Worm (Caenorhabditis elegans): ENCODE results near the gene F37H8.6.

F37H8.6 gene

ce11 chrII:11177376-11177775 is at the start of gene F37H8.6:
Gene F37H8.6 (minus strand): TSS chrII:11177476.
- TF ChIP-seq flt-1 (GFP tag; IDR thresholded peaks at IDR 0.05) (no peak), T22C8.4 (GFP tag; IDR thresholded peaks at IDR 0.05) (no peak), med-1 (GFP tag; optimal IDR thresholded peaks at IDR 0.05; ENCODE audit: insufficient read depth) (no peak), ztf-29 (GFP tag; IDR thresholded peaks at IDR 0.05) (no peak), tab-1 (GFP tag; IDR thresholded peaks at IDR 0.05) (no peak), klf-2 (GFP tag; conservative IDR thresholded peaks at IDR 0.05) (no peak), cog-1 (tag; optimal IDR thresholded peaks at IDR 0.05) (no peak), ref-1 (GFP tag; conservative IDR thresholded peaks at IDR 0.05) (no peak)

DNA sequence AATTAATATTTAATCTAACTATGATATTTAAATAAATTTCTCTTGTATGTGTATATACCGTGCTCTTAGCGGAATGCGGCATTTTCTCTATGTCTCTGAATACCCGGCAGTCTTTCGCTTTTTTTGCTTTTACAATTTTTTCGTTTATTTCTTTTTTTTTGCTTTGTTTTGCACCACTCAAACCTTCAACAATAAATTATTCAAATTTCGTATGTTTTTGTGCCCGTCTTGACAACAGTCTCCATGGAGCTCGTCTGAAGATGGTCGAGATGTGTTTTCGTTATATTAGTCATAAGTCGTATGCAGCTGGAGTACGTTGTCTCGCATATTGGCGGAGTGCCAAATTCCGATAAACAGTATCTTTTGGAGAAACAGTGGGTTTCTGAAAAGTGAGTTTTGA is 49.1 kb upstream of the F37H8.6 start, which contains the start of gene T06D8.2:
TSS of gene T06D8.2 (plus strand) at position 301 of the 400 bp plus-strand sequence.
- no peak for TF ChIP-seq cog-1 (tag; optimal IDR thresholded peaks at IDR 0.05)
- no peak for TF ChIP-seq flt-1 (GFP tag; IDR thresholded peaks at IDR 0.05)
- no peak for TF ChIP-seq ztf-23 (GFP tag; IDR thresholded peaks at IDR 0.05)
- no peak for TF ChIP-seq med-1 (GFP tag; optimal IDR thresholded peaks at IDR 0.05; ENCODE audit: insufficient read depth)
- no peak for TF ChIP-seq tab-1 (GFP tag; IDR thresholded peaks at IDR 0.05)
- TF ChIP-seq ztf-29 (GFP tag; IDR thresholded peaks at IDR 0.05): no peak
- TF ChIP-seq ref-1 (GFP tag; conservative IDR thresholded peaks at IDR 0.05): no peak
- no peak for TF ChIP-seq klf-2 (GFP tag; conservative IDR thresholded peaks at IDR 0.05)
- no peak for TF ChIP-seq T22C8.4 (GFP tag; IDR thresholded peaks at IDR 0.05)

- TF ChIP-seq ref-1 (GFP tag; conservative IDR thresholded peaks at IDR 0.05): no peak
- no peak for TF ChIP-seq cog-1 (tag; optimal IDR thresholded peaks at IDR 0.05)
- TF ChIP-seq T22C8.4 (GFP tag; IDR thresholded peaks at IDR 0.05): no peak
- no peak for TF ChIP-seq ztf-23 (GFP tag; IDR thresholded peaks at IDR 0.05)
- TF ChIP-seq med-1 (GFP tag; optimal IDR thresholded peaks at IDR 0.05; ENCODE audit: insufficient read depth): no peak
- TF ChIP-seq flt-1 (GFP tag; IDR thresholded peaks at IDR 0.05): no peak
- no peak for TF ChIP-seq ztf-29 (GFP tag; IDR thresholded peaks at IDR 0.05)
- no peak for TF ChIP-seq klf-2 (GFP tag; conservative IDR thresholded peaks at IDR 0.05)
- TF ChIP-seq tab-1 (GFP tag; IDR thresholded peaks at IDR 0.05): no peak; the same call in 1 of the 2 replicates
These were observed 46.8 kb upstream of the F37H8.6 start for ce11 chrII:11224045-11224481.

- TF ChIP-seq ztf-29 (GFP tag; IDR thresholded peaks at IDR 0.05) (no peak), ref-1 (GFP tag; conservative IDR thresholded peaks at IDR 0.05) (no peak), klf-2 (GFP tag; conservative IDR thresholded peaks at IDR 0.05) (no peak), ztf-23 (GFP tag; IDR thresholded peaks at IDR 0.05) (no peak), cog-1 (tag; optimal IDR thresholded peaks at IDR 0.05) (no peak), tab-1 (GFP tag; IDR thresholded peaks at IDR 0.05) (no peak), flt-1 (GFP tag; IDR thresholded peaks at IDR 0.05) (no peak), med-1 (GFP tag; optimal IDR thresholded peaks at IDR 0.05; ENCODE audit: insufficient read depth) (no peak), T22C8.4 (GFP tag; IDR thresholded peaks at IDR 0.05) (no peak)
These were observed 44.6 kb upstream of the F37H8.6 start, which contains the start of gene plpr-1 for ce11 chrII:11221771-11222355. Gene plpr-1 (plus strand): TSS chrII:11222305.

DNA sequence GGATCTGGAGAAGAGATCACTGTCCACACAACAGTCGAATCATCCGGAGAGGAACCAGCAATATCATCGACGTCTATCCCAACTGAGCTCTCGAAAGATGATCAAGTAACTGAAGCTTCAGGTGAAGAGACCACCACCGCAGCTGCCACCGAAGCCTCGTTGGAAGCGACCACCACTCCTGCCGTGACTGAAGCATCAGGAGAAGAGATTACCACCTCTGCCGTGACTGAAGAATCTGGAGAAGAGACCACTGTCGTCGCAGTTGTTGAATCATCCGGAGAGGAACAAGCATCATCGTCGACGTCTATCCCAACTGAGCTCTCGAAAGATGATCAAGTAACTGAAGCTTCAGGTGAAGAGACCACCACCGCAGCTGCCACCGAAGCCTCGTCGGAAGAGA is 34.4 kb upstream of the F37H8.6 start:
- 0 out of 2 replicates have a peak, but pooled peaks have one; percentile 30 for TF ChIP-seq tab-1 (GFP tag; IDR thresholded peaks at IDR 0.05)

DNA sequence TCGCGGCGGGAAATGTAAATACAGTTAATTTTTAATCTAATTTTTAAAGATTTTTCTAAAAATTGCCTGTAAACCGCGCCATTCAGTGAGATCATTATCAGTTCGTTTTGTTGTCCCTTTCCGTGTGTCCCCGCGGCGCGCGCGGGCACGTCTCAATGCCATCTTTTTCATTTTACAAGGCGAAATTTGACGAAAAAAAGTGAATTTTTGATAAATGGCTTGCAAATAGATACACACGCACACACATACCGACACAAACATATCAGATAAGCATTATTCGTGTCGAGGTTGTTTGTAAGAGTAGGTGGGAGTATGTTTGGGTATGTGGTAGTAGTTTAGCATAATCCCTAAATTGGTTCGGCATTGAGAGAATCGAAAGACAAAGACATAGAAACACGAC is 28.5 kb upstream of the F37H8.6 start:
- TF ChIP-seq ref-1 (GFP tag; conservative IDR thresholded peaks at IDR 0.05): no peak
- TF ChIP-seq klf-2 (GFP tag; conservative IDR thresholded peaks at IDR 0.05): no peak

DNA sequence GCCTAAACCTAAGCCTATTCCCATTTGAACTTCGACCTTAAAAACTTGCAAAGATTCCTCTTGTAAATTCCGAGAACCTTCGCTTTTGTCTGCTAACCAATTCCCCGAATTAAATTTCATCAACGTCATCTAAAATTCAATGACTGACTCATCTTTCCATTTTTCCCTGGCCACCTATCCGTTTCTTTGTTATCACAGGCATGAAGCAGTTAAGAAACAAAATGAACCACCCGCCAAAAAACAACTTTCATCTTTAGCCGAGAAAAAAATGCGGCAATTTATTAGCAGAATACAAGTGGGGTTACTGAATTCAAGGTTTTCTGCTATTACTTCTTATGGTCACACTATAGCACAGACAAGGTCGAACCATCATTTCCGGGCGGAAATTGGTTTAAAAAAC is 27.5 kb upstream of the F37H8.6 start:
- TF ChIP-seq med-1 (GFP tag; optimal IDR thresholded peaks at IDR 0.05; ENCODE audit: insufficient read depth): no peak
- TF ChIP-seq T22C8.4 (GFP tag; IDR thresholded peaks at IDR 0.05): no peak
- no peak for TF ChIP-seq tab-1 (GFP tag; IDR thresholded peaks at IDR 0.05)
- no peak for TF ChIP-seq ztf-29 (GFP tag; IDR thresholded peaks at IDR 0.05)
- TF ChIP-seq ztf-23 (GFP tag; IDR thresholded peaks at IDR 0.05): no peak
- no peak for TF ChIP-seq cog-1 (tag; optimal IDR thresholded peaks at IDR 0.05)
- TF ChIP-seq klf-2 (GFP tag; conservative IDR thresholded peaks at IDR 0.05): no peak
- TF ChIP-seq ref-1 (GFP tag; conservative IDR thresholded peaks at IDR 0.05): no peak
- TF ChIP-seq flt-1 (GFP tag; IDR thresholded peaks at IDR 0.05): no peak

ce11 chrII:11202581-11203271 is 25.4 kb upstream of the F37H8.6 start, which contains the start of gene srap-1:
Gene srap-1 (plus strand): TSS chrII:11203221.
- no peak for TF ChIP-seq ztf-23 (GFP tag; IDR thresholded peaks at IDR 0.05)
- no peak for TF ChIP-seq cog-1 (tag; optimal IDR thresholded peaks at IDR 0.05)
- TF ChIP-seq ref-1 (GFP tag; conservative IDR thresholded peaks at IDR 0.05): no peak
- TF ChIP-seq ztf-29 (GFP tag; IDR thresholded peaks at IDR 0.05): no peak
- no peak for TF ChIP-seq tab-1 (GFP tag; IDR thresholded peaks at IDR 0.05)
- TF ChIP-seq T22C8.4 (GFP tag; IDR thresholded peaks at IDR 0.05): no peak
- no peak for TF ChIP-seq flt-1 (GFP tag; IDR thresholded peaks at IDR 0.05)
- no peak for TF ChIP-seq klf-2 (GFP tag; conservative IDR thresholded peaks at IDR 0.05)
- no peak for TF ChIP-seq med-1 (GFP tag; optimal IDR thresholded peaks at IDR 0.05; ENCODE audit: insufficient read depth)

DNA sequence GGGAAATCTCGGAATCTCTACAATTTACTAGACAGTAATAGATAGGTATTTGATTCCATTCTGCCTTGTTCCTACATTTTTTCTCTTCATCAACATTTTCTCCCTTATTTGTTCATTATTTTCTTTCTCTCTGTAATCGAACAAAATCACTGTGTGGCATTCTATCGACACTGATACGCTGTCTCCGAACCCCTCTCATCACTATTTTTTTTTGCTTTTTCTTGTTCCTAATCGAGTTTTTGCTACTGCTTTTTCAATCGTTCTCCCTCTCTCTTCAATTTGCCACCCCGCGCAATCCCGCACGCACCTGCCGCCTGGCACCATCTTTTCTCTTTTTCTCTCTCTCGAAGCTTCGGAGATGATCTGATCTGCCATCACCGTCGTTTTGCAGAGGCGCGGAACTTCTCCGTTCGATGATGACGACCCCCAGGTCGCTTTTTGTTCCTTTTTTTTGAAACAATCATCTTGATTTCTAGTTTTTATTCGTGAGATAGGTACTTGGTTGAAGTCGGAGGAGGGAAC is 23.0 kb upstream of the F37H8.6 start:
- no peak for TF ChIP-seq T22C8.4 (GFP tag; IDR thresholded peaks at IDR 0.05)
- no peak for TF ChIP-seq klf-2 (GFP tag; conservative IDR thresholded peaks at IDR 0.05)
- TF ChIP-seq flt-1 (GFP tag; IDR thresholded peaks at IDR 0.05): no peak
- no peak for TF ChIP-seq ref-1 (GFP tag; conservative IDR thresholded peaks at IDR 0.05)
- no peak for TF ChIP-seq tab-1 (GFP tag; IDR thresholded peaks at IDR 0.05)
- no peak for TF ChIP-seq ztf-23 (GFP tag; IDR thresholded peaks at IDR 0.05)
- no peak for TF ChIP-seq med-1 (GFP tag; optimal IDR thresholded peaks at IDR 0.05; ENCODE audit: insufficient read depth)
- TF ChIP-seq ztf-29 (GFP tag; IDR thresholded peaks at IDR 0.05): no peak
- no peak for TF ChIP-seq cog-1 (tag; optimal IDR thresholded peaks at IDR 0.05)

Measured in whole organism, midembryonic.